Worm (Caenorhabditis elegans) whole organism, young adult: Measurements from ENCODE around the gene C32B5.7.
"Not testable (repeated sequence)": the region's sequence is repeated elsewhere in the genome, so short reads cannot be mapped to it uniquely, and the experiment has no call there.

Experiments
- B0336.3 ChIP-seq: fragments of 200-800 bp; sonication (Bioruptor generic); IDR thresholded peaks from 2 replicates; pipeline ENCODE4 v1.3.6; 2022; ENCODE audit warnings: missing genetic modification characterization, missing compliant biosample characterization
- C17E4.6 ChIP-seq: fragments of 200-800 bp; sonication (Bioruptor generic); IDR thresholded peaks from 2 replicates; pipeline ENCODE4 v1.3.6; 2022; ENCODE audit warnings: missing genetic modification reagents, missing genetic modification characterization, missing compliant biosample characterization
- F57C9.4 ChIP-seq: sonication (generic microtip); optimal IDR thresholded peaks from 2 replicates; lab custom pipeline; 2017; ENCODE audit warnings: mild to moderate bottlenecking, missing genetic modification characterization, missing compliant biosample characterization
- K11D2.4 ChIP-seq: fragments of 200-800 bp; sonication (Bioruptor generic); IDR thresholded peaks from 2 replicates; pipeline ENCODE4 v1.3.6; 2022; ENCODE audit warnings: missing genetic modification reagents, missing genetic modification characterization, missing compliant biosample characterization
- T26A5.8 ChIP-seq: sonication (generic microtip); optimal IDR thresholded peaks from 2 replicates; lab custom pipeline; 2016; ENCODE audit warnings: missing genetic modification characterization, missing compliant biosample characterization
- Y56A3A.18 ChIP-seq: fragments of 200-800 bp; sonication (Bioruptor generic); IDR thresholded peaks from 2 replicates; pipeline ENCODE4 v1.3.6; 2022; ENCODE audit warnings: missing genetic modification reagents, missing genetic modification characterization, missing compliant biosample characterization
- atf-7 ChIP-seq: sonication (generic microtip); optimal IDR thresholded peaks from 2 replicates; lab custom pipeline; 2017; ENCODE audit warnings: mild to moderate bottlenecking, missing genetic modification characterization, missing compliant biosample characterization
- attf-5 ChIP-seq: fragments of 200-800 bp; sonication (Bioruptor generic); optimal IDR thresholded peaks from 2 replicates; lab custom pipeline; 2018; ENCODE audit warnings: mild to moderate bottlenecking, missing genetic modification characterization, missing compliant biosample characterization
- bed-1 ChIP-seq: fragments of 200-800 bp; sonication (Bioruptor generic); IDR thresholded peaks from 2 replicates; pipeline ENCODE4 v1.3.6; 2022; ENCODE audit warnings: missing genetic modification reagents, missing genetic modification characterization, missing compliant biosample characterization
- ceh-27 ChIP-seq: fragments of 200-800 bp; sonication (Bioruptor generic); optimal IDR thresholded peaks from 2 replicates; lab custom pipeline; 2018; ENCODE audit warnings: mild to moderate bottlenecking, missing genetic modification characterization, moderate library complexity, missing compliant biosample characterization
- ceh-58 ChIP-seq: fragments of 200-800 bp; sonication (Bioruptor generic); IDR thresholded peaks from 2 replicates; pipeline ENCODE4 v1.3.6; 2022; ENCODE audit warnings: missing genetic modification characterization, missing compliant biosample characterization
- ceh-91 ChIP-seq: fragments of 200-800 bp; sonication (Bioruptor generic); IDR thresholded peaks from 2 replicates; pipeline ENCODE4 v1.3.6; 2022; ENCODE audit warnings: missing genetic modification reagents, missing genetic modification characterization, missing compliant biosample characterization
- die-1 ChIP-seq: sonication (generic microtip); optimal IDR thresholded peaks from 2 replicates; lab custom pipeline; 2016; ENCODE audit warnings: missing genotype, mild to moderate bottlenecking, missing genetic modification characterization, missing compliant biosample characterization
- dpff-1 ChIP-seq: sonication (generic microtip); optimal IDR thresholded peaks from 2 replicates; lab custom pipeline; 2017; ENCODE audit warnings: mild to moderate bottlenecking, missing genetic modification characterization, missing compliant biosample characterization
- hlh-12 ChIP-seq: sonication (generic microtip); optimal IDR thresholded peaks from 2 replicates; lab custom pipeline; 2016; ENCODE audit warnings: missing genetic modification characterization, missing compliant biosample characterization
- hlh-26 ChIP-seq: fragments of 200-800 bp; sonication (Bioruptor generic); conservative IDR thresholded peaks from 2 replicates; pipeline ENCODE4 v1.3.6; 2022; ENCODE audit warnings: missing genetic modification reagents, missing genetic modification characterization, missing compliant biosample characterization
- hsf-1 ChIP-seq: fragments of 200-800 bp; sonication (Bioruptor generic); IDR thresholded peaks from 2 replicates; pipeline ENCODE4 v1.3.6; 2022; ENCODE audit warnings: missing genetic modification reagents, missing genetic modification characterization, missing compliant biosample characterization
- lin-35 ChIP-seq, 3 experiments: fragments of 150-350 bp in 2 of 3; sonication (generic microtip) in 1 of 3; optimal IDR thresholded peaks; 2 replicates each; lab custom pipeline; 2014 to 2018; ENCODE audit warnings: missing biosample characterization in 3 of 3, missing genetic modification characterization in 3 of 3, missing genetic modification reagents in 3 of 3
- lir-1 ChIP-seq: fragments of 200-800 bp; sonication (Bioruptor generic); conservative IDR thresholded peaks from 2 replicates; pipeline ENCODE4 v1.3.6; 2022; ENCODE audit warnings: missing genetic modification reagents, missing genetic modification characterization, missing compliant biosample characterization
- lsy-27 ChIP-seq: sonication (generic microtip); optimal IDR thresholded peaks from 2 replicates; lab custom pipeline; 2017; ENCODE audit warnings: missing genetic modification characterization, mild to moderate bottlenecking, missing compliant biosample characterization, antibody characterized with exemption, missing genotype, borderline replicate concordance; ENCODE audit not compliant: insufficient read depth
- madf-10 ChIP-seq: sonication (generic microtip); optimal IDR thresholded peaks from 2 replicates; lab custom pipeline; 2016; ENCODE audit warnings: mild to moderate bottlenecking, missing genetic modification characterization, missing compliant biosample characterization
- madf-8 ChIP-seq: fragments of 200-800 bp; sonication (Bioruptor generic); conservative IDR thresholded peaks from 2 replicates; pipeline ENCODE4 v1.3.6; 2022; ENCODE audit warnings: missing genetic modification reagents, missing genetic modification characterization, missing compliant biosample characterization
- nfya-1 ChIP-seq: sonication (generic microtip); optimal IDR thresholded peaks from 2 replicates; lab custom pipeline; 2017; ENCODE audit warnings: antibody characterized with exemption, missing compliant biosample characterization, missing genetic modification characterization, borderline replicate concordance; ENCODE audit not compliant: insufficient read depth
- pbrm-1 ChIP-seq: fragments of 200-800 bp; sonication (Bioruptor generic); IDR thresholded peaks from 2 replicates; pipeline ENCODE4 v1.3.6; 2022; ENCODE audit warnings: missing genetic modification reagents, missing genetic modification characterization, missing compliant biosample characterization
- pha-4 ChIP-seq: fragments of 150-350 bp; sonication (generic microtip); optimal IDR thresholded peaks from 2 replicates; lab custom pipeline; 2014; ENCODE audit warnings: missing biosample characterization, missing genetic modification reagents, missing genetic modification characterization
- rec-8 ChIP-seq, 2 experiments: sonication (generic microtip); optimal IDR thresholded peaks; 2 replicates each; lab custom pipeline; 2016; ENCODE audit warnings: mild to moderate bottlenecking in 2 of 2, missing genetic modification characterization in 2 of 2, missing genetic modification reagents in 2 of 2, missing genotype in 2 of 2, missing biosample characterization in 1 of 2, missing compliant biosample characterization in 1 of 2, moderate library complexity in 1 of 2
- sptf-2 ChIP-seq: fragments of 200-800 bp; sonication (Bioruptor generic); optimal IDR thresholded peaks from 2 replicates; lab custom pipeline; 2018; ENCODE audit warnings: mild to moderate bottlenecking, missing genetic modification characterization, missing compliant biosample characterization
- tlf-1 ChIP-seq: fragments of 200-800 bp; sonication (Bioruptor generic); optimal IDR thresholded peaks from 2 replicates; lab custom pipeline; 2018; ENCODE audit warnings: mild to moderate bottlenecking, missing genetic modification characterization, missing compliant biosample characterization
- xnd-1 ChIP-seq: sonication (generic microtip); optimal IDR thresholded peaks from 2 replicates; lab custom pipeline; 2016; ENCODE audit warnings: missing genotype, missing genetic modification reagents, missing genetic modification characterization, missing compliant biosample characterization
- ztf-18 ChIP-seq: sonication (generic microtip); optimal IDR thresholded peaks from 2 replicates; lab custom pipeline; 2016; ENCODE audit warnings: missing genotype, mild to moderate bottlenecking, missing genetic modification characterization, missing compliant biosample characterization
- ztf-22 ChIP-seq: fragments of 200-800 bp; sonication (Bioruptor generic); optimal IDR thresholded peaks from 2 replicates; lab custom pipeline; 2018; ENCODE audit warnings: mild to moderate bottlenecking, missing genetic modification characterization, moderate library complexity, missing compliant biosample characterization

The C32B5.7 gene

DNA sequence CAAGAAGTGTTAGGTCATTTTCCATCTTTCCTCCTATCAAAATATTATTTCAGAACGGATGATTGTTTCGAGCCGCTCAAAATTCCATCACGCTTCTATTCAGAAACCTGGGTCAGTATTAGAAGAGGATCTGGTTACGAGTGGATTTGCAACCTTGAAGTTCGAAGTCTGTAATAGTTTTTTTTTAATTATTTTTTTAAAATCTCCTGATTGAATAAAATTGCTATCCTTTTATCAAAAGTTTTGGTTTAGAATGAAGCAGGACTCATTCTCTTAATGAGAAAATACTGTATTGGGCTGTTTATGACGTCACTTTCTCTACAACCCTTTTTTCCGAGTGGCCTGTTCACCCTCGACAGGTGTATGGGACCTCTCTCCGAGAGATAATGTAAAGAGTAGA is 28.1 kb downstream of the C32B5.7 start, which contains the start of gene fbxc-39:
Gene fbxc-39, plus strand, starts transcription at position 301 of the 400 bp plus-strand sequence.
- TF ChIP-seq ztf-18 (tag; lab: Kevin White, UChicago) (no peak), xnd-1 (tag; lab: Kevin White, UChicago) (no peak), attf-5 (no peak), rec-8 (tag; optimal IDR thresholded peaks at IDR 0.05; lab: Kevin White, UChicago) (no peak), atf-7 (no peak)

DNA sequence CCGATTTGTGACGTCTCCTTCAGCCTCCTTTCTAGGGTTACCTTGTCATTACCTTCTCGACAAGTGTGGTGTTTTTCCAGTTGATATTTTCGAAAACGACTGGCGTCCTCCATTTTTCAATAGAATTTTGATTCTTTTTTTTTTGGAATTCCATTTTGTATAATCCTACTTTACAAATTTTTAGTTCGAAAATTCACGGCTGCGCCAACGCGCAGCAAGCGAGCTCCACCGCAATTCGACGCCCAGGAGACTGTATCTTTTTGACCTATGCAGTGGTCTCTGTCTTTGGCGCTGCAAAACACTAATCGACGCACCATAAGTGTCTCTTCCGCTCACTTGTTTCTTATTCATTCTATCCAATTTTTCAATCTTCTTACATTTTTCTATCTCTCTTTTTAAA is 31.0 kb downstream of the C32B5.7 start, which contains the start of gene fbxc-42:
Gene fbxc-42, plus strand, starts transcription at position 301 of the 400 bp plus-strand sequence.
- TF ChIP-seq Y56A3A.18 (GFP tag; lab: Robert Waterston, UW) (no peak), rec-8 (tag; optimal IDR thresholded peaks at IDR 0.05; lab: Kevin White, UChicago) (no peak), lir-1 (GFP tag; lab: Robert Waterston, UW) (no peak), C17E4.6 (GFP tag; lab: Robert Waterston, UW) (no peak), T26A5.8 (tag; lab: Kevin White, UChicago) (no peak), madf-8 (GFP tag; lab: Robert Waterston, UW) (no peak)

DNA sequence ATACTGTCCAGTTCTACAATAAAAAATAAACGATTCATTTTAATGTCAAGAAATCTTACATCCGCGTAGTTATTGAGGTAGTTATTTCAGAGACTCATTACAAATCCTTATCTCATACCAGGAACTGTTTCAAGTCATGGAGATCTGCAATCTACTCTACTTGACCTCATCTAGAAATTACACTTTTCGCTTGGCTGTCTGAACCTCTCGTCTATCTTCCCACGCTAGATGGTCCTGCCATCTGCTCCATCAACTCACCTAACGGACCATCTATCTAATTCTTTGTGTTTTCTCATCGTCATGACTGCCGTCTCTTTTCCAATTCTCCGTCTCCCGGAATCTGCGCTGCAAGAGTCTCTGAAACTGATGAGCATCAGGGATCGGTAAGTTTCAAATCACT is 33.9 kb downstream of the C32B5.7 start, which contains the start of gene F45D11.7:
Gene F45D11.7, plus strand, starts transcription at position 301 of the 400 bp plus-strand sequence.
- not testable (repeated sequence) for TF ChIP-seq ceh-27 (GFP tag; lab: Kevin White, UChicago); lin-35 (GFP tag; optimal IDR thresholded peaks at IDR 0.05; lab: Kevin White, UChicago); die-1 (tag; lab: Kevin White, UChicago)

DNA sequence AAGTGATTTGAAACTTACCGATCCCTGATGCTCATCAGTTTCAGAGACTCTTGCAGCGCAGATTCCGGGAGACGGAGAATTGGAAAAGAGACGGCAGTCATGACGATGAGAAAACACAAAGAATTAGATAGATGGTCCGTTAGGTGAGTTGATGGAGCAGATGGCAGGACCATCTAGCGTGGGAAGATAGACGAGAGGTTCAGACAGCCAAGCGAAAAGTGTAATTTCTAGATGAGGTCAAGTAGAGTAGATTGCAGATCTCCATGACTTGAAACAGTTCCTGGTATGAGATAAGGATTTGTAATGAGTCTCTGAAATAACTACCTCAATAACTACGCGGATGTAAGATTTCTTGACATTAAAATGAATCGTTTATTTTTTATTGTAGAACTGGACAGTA is 35.8 kb downstream of the C32B5.7 start, which contains the start of gene F45D11.11:
Gene F45D11.11, minus strand, starts transcription at position 101 of the 400 bp plus-strand sequence.
- not testable (repeated sequence) for TF ChIP-seq madf-10 (tag; lab: Kevin White, UChicago); F57C9.4 (tag; lab: Kevin White, UChicago); bed-1

DNA sequence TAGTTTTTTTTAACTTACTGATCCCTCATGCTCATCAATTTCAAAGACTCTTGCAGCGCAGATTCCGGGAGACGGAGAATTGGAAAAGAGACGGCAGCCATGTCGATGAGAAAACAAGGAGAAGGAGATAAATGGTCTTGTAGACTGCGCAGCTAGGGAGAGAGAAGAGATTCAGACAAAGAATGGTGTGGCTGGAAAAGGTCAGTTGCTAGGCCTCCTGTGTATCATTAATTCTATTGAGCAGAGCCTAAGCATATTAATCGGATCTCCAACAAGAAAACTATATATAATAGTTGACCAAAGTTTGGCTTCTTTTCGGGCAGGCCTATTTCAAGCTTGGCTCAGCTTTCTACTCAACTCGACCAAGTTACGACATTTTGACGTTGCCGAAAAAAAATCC is 39.2 kb downstream of the C32B5.7 start, which contains the start of gene fbxb-29:
Gene fbxb-29, minus strand, starts transcription at position 101 of the 400 bp plus-strand sequence.
- no peak for TF ChIP-seq hlh-26
- TF ChIP-seq ceh-27 (GFP tag; lab: Kevin White, UChicago) = no peak
- no peak for TF ChIP-seq ceh-58
- TF ChIP-seq attf-5 = no peak
- no peak for TF ChIP-seq hlh-12 (tag; lab: Kevin White, UChicago)
- no peak for TF ChIP-seq tlf-1 (GFP tag; lab: Kevin White, UChicago)
- no peak for TF ChIP-seq ztf-22
- no peak for TF ChIP-seq nfya-1 (tag; lab: Kevin White, UChicago)
- no peak for TF ChIP-seq T26A5.8 (tag; lab: Kevin White, UChicago)
- no peak for TF ChIP-seq xnd-1 (tag; lab: Kevin White, UChicago)
- no peak for TF ChIP-seq sptf-2 (GFP tag; lab: Kevin White, UChicago)
- no peak for TF ChIP-seq K11D2.4

DNA sequence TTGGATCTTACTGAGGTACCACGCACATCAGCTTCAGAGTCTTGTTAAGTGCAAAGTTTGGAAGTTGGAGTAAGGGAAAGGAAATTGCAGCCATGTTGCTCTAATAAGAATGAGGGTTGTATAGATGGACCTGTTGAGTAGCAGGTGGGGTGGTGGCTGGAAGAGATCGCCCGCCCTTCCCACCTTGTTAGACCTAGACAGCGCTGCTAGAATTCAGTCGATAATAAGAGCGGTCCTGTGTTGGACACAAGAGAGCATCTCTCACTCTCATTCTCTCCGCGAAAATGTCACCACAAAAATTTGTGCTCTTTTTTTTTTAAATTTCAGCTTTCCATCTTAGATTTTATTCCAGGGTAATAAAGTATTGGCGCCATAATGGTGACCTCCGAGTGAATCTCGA is 41.0 kb downstream of the C32B5.7 start, which contains the start of the genes fbxb-30 and F45D11.5:
Gene fbxb-30, minus strand, starts transcription at position 101 of the 400 bp plus-strand sequence.
Gene F45D11.5, plus strand, starts transcription at position 352 of the 400 bp plus-strand sequence.
- TF ChIP-seq pha-4 (tag; lab: Kevin White, UChicago) = no peak
- no peak for TF ChIP-seq attf-5
- no peak for TF ChIP-seq B0336.3
- no peak for TF ChIP-seq dpff-1
- TF ChIP-seq pbrm-1 (GFP tag; lab: Robert Waterston, UW) = no peak
- TF ChIP-seq bed-1 = no peak
- TF ChIP-seq xnd-1 (tag; lab: Kevin White, UChicago) = no peak
- no peak for TF ChIP-seq lsy-27 (tag; lab: Kevin White, UChicago)
- TF ChIP-seq hsf-1 = no peak
- no peak for TF ChIP-seq ceh-91
- TF ChIP-seq, all 124 proteins: peak for 0
